Worm (Caenorhabditis elegans): ENCODE data around the gene H20E11.2.

The H20E11.2 gene

DNA sequence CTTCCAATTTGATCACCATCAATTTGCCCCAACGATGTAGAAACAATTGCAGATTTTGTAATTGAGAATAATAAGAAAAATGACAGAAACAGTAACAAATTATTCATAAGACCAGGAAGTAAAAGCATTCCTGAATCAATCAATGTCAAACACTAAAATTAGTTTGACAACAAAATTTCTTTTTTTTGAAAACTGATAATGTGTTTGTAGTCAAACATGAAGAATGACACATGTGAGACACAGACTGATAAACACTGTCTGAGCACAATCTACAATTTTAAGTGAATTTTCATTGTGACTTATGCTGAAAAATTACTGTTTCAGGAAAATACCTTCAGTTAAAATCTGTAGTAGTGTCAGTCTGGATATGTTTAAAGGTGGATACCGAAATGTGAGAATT, 25.4 kb upstream of the H20E11.2 start, which contains the start of the genes cest-4 and C17H12.11:
cest-4 (minus strand) TSS at position 206 of the 400 bp plus-strand sequence.
C17H12.11 (plus strand) TSS at position 256 of the 400 bp plus-strand sequence.
- TF ChIP-seq lin-35 (GFP tag; optimal IDR thresholded peaks at IDR 0.05) (peak in 1 of 2 experiments; percentile 23), unc-30 (tag; optimal IDR thresholded peaks at IDR 0.05) (no peak), ama-1 (optimal IDR thresholded peaks at IDR 0.05) (no peak), nhr-85 (tag) (no peak), nhr-71 (tag; optimal IDR thresholded peaks at IDR 0.05) (no peak), elt-2 (tag; optimal IDR thresholded peaks at IDR 0.05) (peak; percentile 55), rnt-1 (tag; optimal IDR thresholded peaks at IDR 0.05) (no peak), nhr-28 (tag; optimal IDR thresholded peaks at IDR 0.05) (no peak), snpc-4 (tag; optimal IDR thresholded peaks at IDR 0.05) (no peak), lin-14 (GFP tag; optimal IDR thresholded peaks at IDR 0.05) (no peak), alr-1 (tag; optimal IDR thresholded peaks at IDR 0.05; ENCODE audit: borderline replicate concordance) (no peak), pqm-1 (tag; optimal IDR thresholded peaks at IDR 0.05) (peak; percentile 5), C04F5.9 (tag; optimal IDR thresholded peaks at IDR 0.05) (no peak), nhr-20 (tag; optimal IDR thresholded peaks at IDR 0.05) (no peak), grh-1 (GFP tag; IDR thresholded peaks at IDR 0.05) (no peak), mdl-1 (tag; optimal IDR thresholded peaks at IDR 0.05) (no peak), C34B4.2 (tag; optimal IDR thresholded peaks at IDR 0.05) (no peak), jun-1 (tag; optimal IDR thresholded peaks at IDR 0.05) (no peak)

ce11 chrIV:6803294-6803693, 24.3 kb upstream of the H20E11.2 start:
- no peak for TF ChIP-seq nhr-11 (tag; optimal IDR thresholded peaks at IDR 0.05)
- TF ChIP-seq tlp-1 (tag; optimal IDR thresholded peaks at IDR 0.05) = no peak
- no peak for TF ChIP-seq sox-4 (tag; optimal IDR thresholded peaks at IDR 0.05)
- no peak for TF ChIP-seq C16A3.4 (tag; optimal IDR thresholded peaks at IDR 0.05)

DNA sequence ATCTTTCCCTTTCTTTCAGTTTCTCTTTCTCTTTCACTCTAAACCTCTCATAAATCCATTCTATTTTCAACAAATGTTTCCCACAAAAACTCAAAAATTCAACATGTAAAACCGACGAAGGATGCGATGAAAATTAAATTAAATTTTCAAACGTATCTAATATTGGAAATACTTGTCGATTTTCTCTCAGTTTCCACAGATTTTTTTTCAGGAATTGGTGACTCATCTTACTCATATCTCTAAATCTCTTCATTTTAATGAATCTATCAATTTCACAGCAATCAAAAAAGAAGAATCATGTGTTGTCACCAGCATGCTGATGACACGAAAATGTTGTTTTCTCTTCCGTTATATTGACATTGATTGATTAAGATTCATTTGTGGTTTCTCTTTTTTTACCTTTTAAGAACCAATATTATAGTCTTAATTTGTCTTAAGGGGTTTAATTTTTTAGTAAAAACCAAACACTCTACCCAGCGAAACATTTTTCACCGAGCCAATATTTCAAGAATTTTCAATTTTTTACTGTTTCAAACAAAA, 23.7 kb upstream of the H20E11.2 start:
- TF ChIP-seq efl-3 (GFP tag; optimal IDR thresholded peaks at IDR 0.05) (no peak), isw-1 (GFP tag; IDR thresholded peaks at IDR 0.05) (no peak), mab-9 (GFP tag; IDR thresholded peaks at IDR 0.05) (no peak), snu-23 (GFP tag; optimal IDR thresholded peaks at IDR 0.05) (peak; percentile 31), blmp-1 (tag; optimal IDR thresholded peaks at IDR 0.05) (peak; percentile 61), nhr-90 (tag; optimal IDR thresholded peaks at IDR 0.05; ENCODE audit: poor library complexity) (no peak), ces-1 (GFP tag; optimal IDR thresholded peaks at IDR 0.05) (no peak), sptf-1 (tag; optimal IDR thresholded peaks at IDR 0.05) (no peak), C04F5.9 (tag; optimal IDR thresholded peaks at IDR 0.05) (no peak), nhr-20 (tag; optimal IDR thresholded peaks at IDR 0.05) (peak; percentile 20), sup-37 (GFP tag; optimal IDR thresholded peaks at IDR 0.05) (no peak), egl-13 (tag; optimal IDR thresholded peaks at IDR 0.05) (no peak), skn-1 (tag; optimal IDR thresholded peaks at IDR 0.05) (no peak), vab-15 (tag; optimal IDR thresholded peaks at IDR 0.05) (no peak), pax-3 (tag; optimal IDR thresholded peaks at IDR 0.05) (no peak), ztf-4 (tag; optimal IDR thresholded peaks at IDR 0.05) (no peak), lin-39 (tag; optimal IDR thresholded peaks at IDR 0.05) (peak; percentile 62), unc-130 (tag; optimal IDR thresholded peaks at IDR 0.05) (no peak), fos-1 (tag; optimal IDR thresholded peaks at IDR 0.05) (peak; percentile 3), ztf-11 (tag; optimal IDR thresholded peaks at IDR 0.05) (no peak), fkh-10 (GFP tag; optimal IDR thresholded peaks at IDR 0.05) (no peak), aha-1 (tag; optimal IDR thresholded peaks at IDR 0.05) (no peak), fkh-8 (tag; optimal IDR thresholded peaks at IDR 0.05) (no peak), Y116A8C.19 (tag; optimal IDR thresholded peaks at IDR 0.05; ENCODE audit: borderline replicate concordance) (no peak), efl-1 (optimal IDR thresholded peaks at IDR 0.05) (no peak), efl-1 (GFP tag; optimal IDR thresholded peaks at IDR 0.05 in 1 of 2) (peak in 1 of 2 experiments; percentile 60), lin-13 (GFP tag; optimal IDR thresholded peaks at IDR 0.05) (no peak), ceh-88 (GFP tag; IDR thresholded peaks at IDR 0.05) (no peak), jun-1 (tag; optimal IDR thresholded peaks at IDR 0.05) (no peak), hlh-17 (GFP tag; optimal IDR thresholded peaks at IDR 0.05; ENCODE audit: borderline replicate concordance) (no peak), nhr-71 (tag; optimal IDR thresholded peaks at IDR 0.05) (peak; percentile 38), nhr-84 (tag; optimal IDR thresholded peaks at IDR 0.05) (no peak), ama-1 (optimal IDR thresholded peaks at IDR 0.05) (no peak), snpc-4 (tag; optimal IDR thresholded peaks at IDR 0.05) (no peak)
